Worm (Caenorhabditis elegans) whole organism, L4 larva: Measurements from ENCODE around the gene C24D10.49.
"Not testable (repeated sequence)": the region's sequence is repeated elsewhere in the genome, so short reads cannot be mapped to it uniquely, and the experiment has no call there.

Experiments used
- R02D3.7 ChIP-seq: fragments of 150-350 bp; sonication (generic microtip); optimal IDR thresholded peaks from 3 replicates; lab custom pipeline; 2014; ENCODE audit warnings: missing biosample characterization, missing genetic modification characterization
- T26A8.4 ChIP-seq: fragments of 200-800 bp; sonication (Bioruptor generic); IDR thresholded peaks from 2 replicates; pipeline ENCODE4 v1.3.6; 2022; ENCODE audit warnings: missing genetic modification characterization, missing compliant biosample characterization
- Y48G9A.11 ChIP-seq: fragments of 200-800 bp; sonication (Bioruptor generic); IDR thresholded peaks from 2 replicates; pipeline ENCODE4 v1.3.6; 2022; ENCODE audit warnings: missing genetic modification reagents, missing genetic modification characterization, missing compliant biosample characterization
- ZK337.2 ChIP-seq: fragments of 200-800 bp; sonication (Bioruptor generic); IDR thresholded peaks from 2 replicates; pipeline ENCODE4 v1.3.6; 2022; ENCODE audit warnings: missing genetic modification reagents, missing genetic modification characterization, missing compliant biosample characterization
- aha-1 ChIP-seq: fragments of 150-350 bp; peaks from one replicate; lab custom pipeline; 2014; ENCODE audit warnings: missing biosample characterization, missing genetic modification characterization
- attf-4 ChIP-seq: sonication (generic microtip); optimal IDR thresholded peaks from 3 replicates; lab custom pipeline; 2017; ENCODE audit warnings: missing biosample characterization, missing genetic modification characterization
- ceh-20 ChIP-seq: fragments of 200-800 bp; sonication (Bioruptor generic); IDR thresholded peaks from 2 replicates; pipeline ENCODE4 v1.3.6; 2022; ENCODE audit warnings: missing genetic modification reagents, missing genetic modification characterization, missing compliant biosample characterization
- ceh-28 ChIP-seq: fragments of 150-350 bp; optimal IDR thresholded peaks from 2 replicates; lab custom pipeline; 2014; ENCODE audit warnings: missing biosample characterization, missing genetic modification reagents, missing genetic modification characterization
- daf-12 ChIP-seq: fragments of 150-350 bp; optimal IDR thresholded peaks from 2 replicates; lab custom pipeline; 2014; ENCODE audit warnings: missing biosample characterization, missing genetic modification reagents, missing genetic modification characterization
- dpl-1 ChIP-seq: fragments of 150-350 bp; optimal IDR thresholded peaks from 2 replicates; lab custom pipeline; 2014; ENCODE audit warnings: missing biosample characterization, missing genetic modification reagents, missing genetic modification characterization
- egl-43 ChIP-seq: fragments of 200-800 bp; sonication (Bioruptor generic); IDR thresholded peaks from 2 replicates; pipeline ENCODE4 v1.3.6; 2022; ENCODE audit warnings: missing genetic modification reagents, missing genetic modification characterization, missing compliant biosample characterization
- fkh-10 ChIP-seq: fragments of 150-350 bp; optimal IDR thresholded peaks from 2 replicates; lab custom pipeline; 2014; ENCODE audit warnings: missing biosample characterization, missing genetic modification reagents, missing genetic modification characterization
- gei-8 ChIP-seq: fragments of 200-800 bp; sonication (Bioruptor generic); optimal IDR thresholded peaks from 2 replicates; lab custom pipeline; 2018; ENCODE audit warnings: mild to moderate bottlenecking, missing genetic modification characterization, missing compliant biosample characterization
- hlh-30 ChIP-seq: sonication (generic microtip); optimal IDR thresholded peaks from 2 replicates; lab custom pipeline; 2017; ENCODE audit warnings: antibody characterized with exemption, mild to moderate bottlenecking, missing genetic modification characterization, missing compliant biosample characterization; ENCODE audit not compliant: insufficient read depth
- lin-1 ChIP-seq: fragments of 200-800 bp; sonication (Bioruptor generic); IDR thresholded peaks from 2 replicates; pipeline ENCODE4 v1.3.6; 2022; ENCODE audit warnings: missing genetic modification reagents, missing genetic modification characterization, missing compliant biosample characterization
- lin-38 ChIP-seq: fragments of 200-800 bp; sonication (Bioruptor generic); IDR thresholded peaks from 2 replicates; pipeline ENCODE4 v1.3.6; 2022; ENCODE audit warnings: missing genetic modification reagents, missing genetic modification characterization, missing compliant biosample characterization
- lin-39 ChIP-seq: fragments of 150-350 bp; optimal IDR thresholded peaks from 2 replicates; lab custom pipeline; 2014; ENCODE audit warnings: missing biosample characterization, missing genetic modification reagents, missing genetic modification characterization
- lsy-2 ChIP-seq, 2 experiments: fragments of 150-350 bp in 1 of 2; sonication (generic microtip) in 1 of 2; optimal IDR thresholded peaks; 2 replicates each; lab custom pipeline; 2014 to 2017; ENCODE audit warnings: missing biosample characterization in 2 of 2, missing genetic modification characterization in 2 of 2
- madf-9 ChIP-seq: fragments of 200-800 bp; sonication (Bioruptor generic); conservative IDR thresholded peaks from 2 replicates; pipeline ENCODE4 v1.3.6; 2022; ENCODE audit warnings: missing genetic modification reagents, missing genetic modification characterization, missing compliant biosample characterization
- mes-2 ChIP-seq: sonication (generic microtip); optimal IDR thresholded peaks from 2 replicates; lab custom pipeline; 2016; ENCODE audit warnings: missing genotype, mild to moderate bottlenecking, missing genetic modification characterization, missing compliant biosample characterization; ENCODE audit not compliant: poor library complexity, severe bottlenecking
- mxl-3 ChIP-seq: fragments of 200-800 bp; sonication (Bioruptor generic); optimal IDR thresholded peaks from 2 replicates; lab custom pipeline; 2018; ENCODE audit warnings: mild to moderate bottlenecking, missing genetic modification characterization, missing compliant biosample characterization
- nhr-25 ChIP-seq: sonication (generic microtip); optimal IDR thresholded peaks from 2 replicates; lab custom pipeline; 2017; ENCODE audit warnings: missing genetic modification characterization, mild to moderate bottlenecking, missing compliant biosample characterization, antibody characterized with exemption, moderate library complexity, borderline replicate concordance; ENCODE audit not compliant: insufficient read depth
- nhr-77 ChIP-seq: fragments of 150-350 bp; optimal IDR thresholded peaks from 2 replicates; lab custom pipeline; 2014; ENCODE audit warnings: missing biosample characterization, missing genetic modification characterization
- pha-4 ChIP-seq, 2 experiments: fragments of 150-350 bp in 1 of 2; fragments of 200-800 bp in 1 of 2; sonication (Bioruptor generic) in 1 of 2; IDR thresholded peaks in 1 of 2; optimal IDR thresholded peaks in 1 of 2; 2 replicates each; pipeline versions ENCODE4 v1.3.6 to Lab custom; 2014 to 2022; ENCODE audit warnings: missing genetic modification characterization in 2 of 2, missing genetic modification reagents in 2 of 2, missing biosample characterization in 1 of 2, missing compliant biosample characterization in 1 of 2
- rbr-2 ChIP-seq: sonication (generic microtip); optimal IDR thresholded peaks from 2 replicates; lab custom pipeline; 2016; ENCODE audit warnings: missing genotype, missing genetic modification characterization, missing compliant biosample characterization
- sdz-12 ChIP-seq: fragments of 200-800 bp; sonication (Bioruptor generic); optimal IDR thresholded peaks from 2 replicates; lab custom pipeline; 2018; ENCODE audit warnings: mild to moderate bottlenecking, missing genetic modification characterization, missing compliant biosample characterization
- skn-1 ChIP-seq: fragments of 150-350 bp; optimal IDR thresholded peaks from 2 replicates; lab custom pipeline; 2014; ENCODE audit warnings: missing biosample characterization, missing genetic modification characterization
- snpc-1.2 ChIP-seq: fragments of 200-800 bp; sonication (Bioruptor generic); IDR thresholded peaks from 2 replicates; pipeline ENCODE4 v1.3.6; 2022; ENCODE audit warnings: missing genetic modification reagents, missing genetic modification characterization, missing compliant biosample characterization
- spr-3 ChIP-seq: fragments of 200-800 bp; sonication (Bioruptor generic); optimal IDR thresholded peaks from 2 replicates; lab custom pipeline; 2018; ENCODE audit warnings: mild to moderate bottlenecking, missing genetic modification characterization, missing compliant biosample characterization
- tag-97 ChIP-seq: fragments of 200-800 bp; sonication (Bioruptor generic); IDR thresholded peaks from 2 replicates; pipeline ENCODE4 v1.3.6; 2022; ENCODE audit warnings: missing genetic modification characterization, missing compliant biosample characterization
- unc-130 ChIP-seq: sonication (generic microtip); optimal IDR thresholded peaks from 2 replicates; lab custom pipeline; 2016; ENCODE audit warnings: missing genetic modification reagents, missing genetic modification characterization, missing compliant biosample characterization
- zag-1 ChIP-seq: fragments of 150-350 bp; optimal IDR thresholded peaks from 2 replicates; lab custom pipeline; 2014; ENCODE audit warnings: missing biosample characterization, missing genetic modification characterization
- zip-2 ChIP-seq: fragments of 150-350 bp; optimal IDR thresholded peaks from 2 replicates; lab custom pipeline; 2014; ENCODE audit warnings: missing biosample characterization, missing genetic modification characterization

The C24D10.49 gene

DNA sequence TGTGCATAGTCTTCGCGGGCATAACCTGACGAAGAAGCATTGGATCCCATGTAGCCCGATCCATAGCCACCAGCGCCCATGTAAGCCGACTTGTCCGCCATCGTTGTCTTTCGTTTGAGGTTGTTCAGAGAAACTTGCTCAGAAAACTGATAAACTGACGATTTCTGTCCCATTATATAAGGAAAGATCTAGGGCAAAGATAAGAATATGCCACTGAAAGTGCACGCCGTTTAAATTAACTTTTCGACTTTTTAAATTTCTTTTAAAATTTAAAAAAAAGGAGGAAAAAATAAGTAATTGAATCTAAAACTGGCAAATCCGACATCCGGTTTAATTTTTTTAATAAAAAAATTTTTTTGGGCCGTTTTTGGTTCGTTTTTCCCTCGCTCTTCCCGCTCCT, 8.5 kb upstream of the C24D10.49 start, which contains the start of gene nspd-6:
Gene nspd-6, minus strand, starts transcription at position 101 of the 400 bp plus-strand sequence.
- TF ChIP-seq rbr-2 (tag; lab: Kevin White, UChicago); attf-4 (tag; lab: Kevin White, UChicago); unc-130 (GFP tag; lab: Kevin White, UChicago): not testable (repeated sequence)
- TF ChIP-seq, all 104 proteins: peak for 0; not testable (repeated sequence) for 104

DNA sequence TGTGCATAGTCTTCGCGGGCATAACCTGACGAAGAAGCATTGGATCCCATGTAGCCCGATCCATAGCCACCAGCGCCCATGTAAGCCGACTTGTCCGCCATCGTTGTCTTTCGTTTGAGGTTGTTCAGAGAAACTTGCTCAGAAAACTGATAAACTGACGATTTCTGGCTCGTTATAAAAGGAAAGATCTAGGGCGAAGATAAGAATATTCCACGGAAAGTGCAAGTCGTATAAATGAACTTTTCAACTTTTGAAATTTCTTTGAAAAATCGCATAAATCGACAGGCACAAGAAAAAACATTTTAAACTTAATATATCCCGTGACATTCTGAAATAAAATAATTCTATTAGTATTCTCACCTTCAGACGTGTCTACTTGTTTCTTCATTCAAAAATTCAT, 5.8 kb upstream of the C24D10.49 start, which contains the start of the genes nspd-3 and C24D10.2:
Gene nspd-3, minus strand, starts transcription at position 101 of the 400 bp plus-strand sequence.
Gene C24D10.2, plus strand, starts transcription at position 399 of the 400 bp plus-strand sequence.
- not testable (repeated sequence) for TF ChIP-seq zip-2; nhr-25; Y48G9A.11 (GFP tag; lab: Robert Waterston, UW)
- TF ChIP-seq, all 104 proteins: peak for 0; not testable (repeated sequence) for 104

DNA sequence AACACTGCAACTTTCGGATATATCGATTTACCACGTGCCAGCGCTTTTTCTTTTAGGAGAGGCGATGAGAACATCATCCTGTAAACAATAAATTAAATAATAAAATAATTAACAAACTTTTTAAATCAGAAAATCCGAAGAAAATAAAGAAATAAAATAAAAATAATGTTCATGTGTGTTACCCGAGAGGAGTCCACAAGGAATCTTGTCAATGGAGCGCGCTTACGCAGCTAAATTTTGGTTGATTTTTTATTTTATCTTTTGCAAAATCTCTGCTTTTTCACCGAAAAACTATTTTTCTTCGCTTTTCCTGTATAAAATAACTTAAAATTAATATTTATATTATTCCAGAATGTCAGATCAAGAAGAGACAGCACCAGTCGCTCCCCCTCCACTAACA, 3.0 kb upstream of the C24D10.49 start, which contains the start of the genes C24D10.6 and C24D10.4:
Gene C24D10.6, minus strand, starts transcription at position 78 of the 400 bp plus-strand sequence.
Gene C24D10.4, plus strand, starts transcription at position 352 of the 400 bp plus-strand sequence.
- TF ChIP-seq mes-2 (tag; lab: Kevin White, UChicago) = peak; percentile 74
- TF ChIP-seq ZK337.2 (GFP tag; lab: Robert Waterston, UW) = no peak
- peak; percentile 14 for TF ChIP-seq hlh-30 (tag; lab: Kevin White, UChicago)
- no peak for TF ChIP-seq aha-1
- TF ChIP-seq lin-1 = no peak
- TF ChIP-seq mxl-3 = no peak
- no peak for TF ChIP-seq egl-43 (GFP tag; lab: Robert Waterston, UW)
- no peak for TF ChIP-seq sdz-12 (GFP tag; lab: Kevin White, UChicago)
- TF ChIP-seq gei-8 (GFP tag; lab: Kevin White, UChicago) = no peak
- no peak for TF ChIP-seq R02D3.7
- no peak for TF ChIP-seq tag-97 (GFP tag; lab: Robert Waterston, UW)
- TF ChIP-seq T26A8.4 (GFP tag; lab: Robert Waterston, UW) = no peak
- TF ChIP-seq spr-3 = no peak
- no peak for TF ChIP-seq skn-1 (tag; lab: Kevin White, UChicago)
- TF ChIP-seq rbr-2 (tag; lab: Kevin White, UChicago) = peak; percentile 17
- peak in 1 of 2 experiments; percentile 83 for TF ChIP-seq lsy-2 (tag; optimal IDR thresholded peaks at IDR 0.05; lab: Kevin White, UChicago)
- TF ChIP-seq lin-38 = peak; percentile 91
- no peak for TF ChIP-seq ceh-20 (GFP tag; lab: Robert Waterston, UW)
- TF ChIP-seq snpc-1.2 (GFP tag; lab: Robert Waterston, UW) = peak; percentile 59; the same call in 1 of the 2 replicates
- no peak for TF ChIP-seq pha-4 (GFP tag; IDR thresholded peaks at IDR 0.05; lab: Robert Waterston, UW)
- TF ChIP-seq pha-4 (tag; optimal IDR thresholded peaks at IDR 0.05; lab: Kevin White, UChicago) = no peak
- TF ChIP-seq lin-39 (tag; lab: Kevin White, UChicago) = no peak
- TF ChIP-seq madf-9 = no peak
- peak; percentile 11 for TF ChIP-seq nhr-77
- no peak for TF ChIP-seq ceh-28 (tag; lab: Kevin White, UChicago)
- TF ChIP-seq dpl-1 = peak; percentile 61
- TF ChIP-seq daf-12 (tag; lab: Kevin White, UChicago) = no peak

DNA sequence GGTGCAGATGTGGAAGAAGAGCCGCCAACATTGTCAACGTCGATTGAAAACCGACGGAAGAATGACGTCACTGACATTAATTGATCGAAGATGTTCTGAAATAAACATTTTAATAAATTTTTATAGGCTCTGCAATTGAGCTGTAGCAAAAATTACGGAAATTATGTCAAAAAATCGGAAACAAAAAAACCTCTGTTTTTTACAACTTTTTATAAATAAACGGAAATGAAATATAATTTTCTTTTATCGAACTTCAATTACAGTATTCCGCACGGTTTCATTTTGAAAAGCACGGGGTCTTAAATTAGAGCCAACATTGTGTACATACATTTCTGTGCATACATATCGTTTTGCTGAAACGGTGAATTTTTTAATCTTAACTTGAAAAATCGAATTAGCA, 4.7 kb downstream of the C24D10.49 start, which contains the start of gene soc-2:
Gene soc-2, minus strand, starts transcription at position 101 of the 400 bp plus-strand sequence.
- no peak for TF ChIP-seq lin-39 (tag; lab: Kevin White, UChicago)
- no peak for TF ChIP-seq zag-1 (tag; lab: Kevin White, UChicago)
- TF ChIP-seq fkh-10 (GFP tag; lab: Kevin White, UChicago) = no peak
